Fruit fly (Drosophila melanogaster) S2 (cell line): ENCODE results near the gene CG4461.

ENCODE experiments used
- CG8478 ChIP-seq: fragments of >200 bp; optimal IDR thresholded peaks from 2 replicates; lab custom pipeline; 2018
- CTCF ChIP-seq, 2 experiments: fragments of >200 bp; optimal IDR thresholded peaks; 2 replicates each; lab custom pipeline; 2018

dm6 chr3L:9360217-9360692 is 15.0 kb upstream of the CG4461 start, which contains the start of gene Pdxk:
- TF ChIP-seq CTCF (optimal IDR thresholded peaks at IDR 0.05; lab: Kevin White, UChicago) (no peak), CG8478 (lab: Kevin White, UChicago) (no peak)
